Worm (Caenorhabditis elegans) whole organism, early embryonic: ENCODE results near the gene F08C6.18.

Experiments used
- B0310.2 ChIP-seq: sonication (generic microtip); optimal IDR thresholded peaks from 2 replicates; lab custom pipeline; 2016; ENCODE audit warnings: mild to moderate bottlenecking, missing genetic modification characterization, missing compliant biosample characterization
- ceh-36 ChIP-seq: sonication (generic microtip); optimal IDR thresholded peaks from 2 replicates; lab custom pipeline; 2016; ENCODE audit warnings: missing genetic modification characterization, inconsistent platforms, missing compliant biosample characterization

DNA sequence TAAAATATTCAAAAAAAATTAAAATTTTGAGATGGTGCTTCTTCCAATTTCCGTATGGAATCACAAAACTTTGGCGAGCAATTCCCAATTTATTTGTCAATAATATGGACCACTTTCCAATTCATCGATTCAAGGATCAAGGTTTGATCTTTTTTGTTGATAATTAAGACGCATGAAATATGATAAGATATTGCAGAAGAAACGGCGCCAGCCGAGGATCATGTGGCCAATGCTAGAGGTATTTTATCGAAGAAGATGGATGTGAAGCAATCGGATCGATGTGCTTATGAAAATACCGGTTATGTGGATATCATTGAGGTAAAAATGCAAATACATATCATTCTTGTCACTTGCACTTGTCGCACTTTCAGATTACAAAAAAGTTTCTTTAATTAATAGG, 23.0 kb downstream of the F08C6.18 start:
- TF ChIP-seq ceh-36 (tag; lab: Kevin White, UChicago) = no peak
- TF ChIP-seq B0310.2 (tag; lab: Kevin White, UChicago) = no peak
